Worm (Caenorhabditis elegans) whole organism, L2 larva: ENCODE results near the gene F19H6.5.

Experiments used
- F13H6.1 ChIP-seq: sonication (generic microtip); optimal IDR thresholded peaks from 2 replicates; lab custom pipeline; 2016; ENCODE audit warnings: missing genetic modification characterization, missing compliant biosample characterization
- aly-2 ChIP-seq: fragments of 150-350 bp; optimal IDR thresholded peaks from 2 replicates; lab custom pipeline; 2014; ENCODE audit warnings: missing biosample characterization, missing genetic modification characterization
- ama-1 ChIP-seq: fragments of 150-350 bp; optimal IDR thresholded peaks from 2 replicates; lab custom pipeline; 2018; ENCODE audit warnings: inconsistent platforms
- elt-1 ChIP-seq: fragments of 150-350 bp; optimal IDR thresholded peaks from 2 replicates; lab custom pipeline; 2014; ENCODE audit warnings: missing biosample characterization, missing genetic modification characterization
- lin-13 ChIP-seq: fragments of 150-350 bp; optimal IDR thresholded peaks from 2 replicates; lab custom pipeline; 2014; ENCODE audit warnings: missing biosample characterization, missing genetic modification reagents, missing genetic modification characterization
- nhr-11 ChIP-seq: fragments of 150-350 bp; optimal IDR thresholded peaks from 2 replicates; lab custom pipeline; 2014; ENCODE audit warnings: missing biosample characterization, missing genetic modification characterization
- nhr-23 ChIP-seq: fragments of 150-350 bp; optimal IDR thresholded peaks from 2 replicates; lab custom pipeline; 2014; ENCODE audit warnings: missing biosample characterization, missing genetic modification reagents, missing genetic modification characterization
- unc-55 ChIP-seq: fragments of 150-350 bp; sonication (generic microtip); optimal IDR thresholded peaks from 3 replicates; lab custom pipeline; 2014; ENCODE audit warnings: missing biosample characterization, missing genetic modification reagents, missing genetic modification characterization

DNA sequence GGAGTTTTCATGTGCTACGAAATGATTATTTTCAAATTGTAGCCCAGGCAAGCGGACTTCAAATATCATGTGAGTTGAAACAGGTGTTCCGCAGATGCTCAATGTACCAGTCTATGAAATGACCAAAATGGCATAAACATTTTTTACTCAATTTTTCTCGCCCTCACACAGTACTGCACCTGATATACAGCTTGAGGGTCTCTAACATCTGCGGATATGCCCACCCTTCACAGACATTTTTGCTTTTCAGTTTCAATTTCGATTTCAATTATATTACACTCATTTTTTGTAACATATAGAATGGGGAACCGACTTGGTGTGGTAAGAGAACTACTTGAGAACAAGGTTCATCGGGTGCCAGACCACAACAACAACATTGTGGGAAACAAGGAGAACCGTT, 18.0 kb downstream of the F19H6.5 start, which contains the start of gene F42F12.11:
- TF ChIP-seq ama-1 (lab: Kevin White, UChicago) (no peak), nhr-23 (tag; lab: Kevin White, UChicago) (no peak), F13H6.1 (no peak), nhr-11 (tag; lab: Kevin White, UChicago) (no peak), elt-1 (tag; lab: Kevin White, UChicago) (no peak), aly-2 (tag; lab: Kevin White, UChicago) (no peak), unc-55 (no peak), lin-13 (GFP tag; lab: Kevin White, UChicago) (no peak)
